Fruit fly (Drosophila melanogaster) whole organism, embryonic: ENCODE measurements around the gene kirre.

ENCODE experiments used
- Ada2b ChIP-seq: fragments of 200-800 bp; sonication (Bioruptor generic); IDR thresholded peaks from 2 replicates; pipeline ENCODE4 v1.3.6; 2022; ENCODE audit warnings: missing biosample characterization, missing genetic modification characterization
- Adf1 ChIP-seq: fragments of 200-800 bp; sonication (Bioruptor generic); IDR thresholded peaks from 2 replicates; pipeline ENCODE4 v1.3.6; 2022; ENCODE audit warnings: missing biosample characterization, missing genetic modification characterization
- Asciz ChIP-seq: fragments of 200-800 bp; sonication (Bioruptor generic); optimal IDR thresholded peaks from 2 replicates; lab custom pipeline; 2017; ENCODE audit warnings: missing biosample characterization, mild to moderate bottlenecking, missing genetic modification characterization, missing genetic modification reagents
- Bdp1 ChIP-seq: fragments of 200-800 bp; sonication (Bioruptor generic); optimal IDR thresholded peaks from 3 replicates; lab custom pipeline; 2016; ENCODE audit warnings: missing biosample characterization, missing genetic modification characterization
- CG10431 ChIP-seq: fragments of 200-800 bp; sonication (Bioruptor generic); optimal IDR thresholded peaks from 3 replicates; lab custom pipeline; 2018; ENCODE audit warnings: missing biosample characterization, mild to moderate bottlenecking, missing genetic modification characterization
- CG1233 ChIP-seq: fragments of 200-800 bp; sonication (Bioruptor generic); optimal IDR thresholded peaks from 4 replicates; lab custom pipeline; 2018; ENCODE audit warnings: missing biosample characterization, mild to moderate bottlenecking, missing genetic modification characterization
- CG13296 ChIP-seq: fragments of 200-800 bp; sonication (Bioruptor generic); optimal IDR thresholded peaks from 3 replicates; lab custom pipeline; 2018; ENCODE audit warnings: missing biosample characterization, mild to moderate bottlenecking, missing genetic modification characterization
- CG14441 ChIP-seq: fragments of 200-800 bp; sonication (Bioruptor generic); IDR thresholded peaks from 2 replicates; pipeline ENCODE4 v1.3.6; 2022; ENCODE audit warnings: missing biosample characterization, missing genetic modification characterization
- CG17328 ChIP-seq: fragments of 200-800 bp; sonication (Bioruptor generic); IDR thresholded peaks from 2 replicates; pipeline ENCODE4 v1.3.6; 2022; ENCODE audit warnings: missing biosample characterization, missing genetic modification characterization
- CG17829 ChIP-seq: fragments of 200-800 bp; optimal IDR thresholded peaks from 2 replicates; lab custom pipeline; 2019; ENCODE audit warnings: missing biosample characterization, mild to moderate bottlenecking, missing genetic modification characterization, moderate library complexity
- CG18599 ChIP-seq: fragments of 200-800 bp; sonication (Bioruptor generic); optimal IDR thresholded peaks from 3 replicates; lab custom pipeline; 2017; ENCODE audit warnings: missing biosample characterization, missing genetic modification characterization, mild to moderate bottlenecking, moderate library complexity, missing genetic modification reagents
- CG18619 ChIP-seq: fragments of 200-800 bp; sonication (Bioruptor generic); optimal IDR thresholded peaks from 3 replicates; lab custom pipeline; 2017; ENCODE audit warnings: missing biosample characterization, mild to moderate bottlenecking, missing genetic modification characterization
- CG2712 ChIP-seq: fragments of 200-800 bp; optimal IDR thresholded peaks from 3 replicates; lab custom pipeline; 2019; ENCODE audit warnings: missing biosample characterization, mild to moderate bottlenecking, missing genetic modification characterization, moderate library complexity
- CG3065 ChIP-seq: fragments of 200-800 bp; sonication (Bioruptor generic); optimal IDR thresholded peaks from 2 replicates; lab custom pipeline; 2016; ENCODE audit warnings: missing biosample characterization, missing genetic modification characterization
- CG31224 ChIP-seq: fragments of 200-800 bp; sonication (Bioruptor generic); IDR thresholded peaks from 2 replicates; pipeline ENCODE4 v1.3.6; 2022; ENCODE audit warnings: missing biosample characterization, missing genetic modification characterization
- CG34376 ChIP-seq: fragments of 200-800 bp; sonication (Bioruptor generic); optimal IDR thresholded peaks from 2 replicates; lab custom pipeline; 2018; ENCODE audit warnings: missing biosample characterization, mild to moderate bottlenecking, missing genetic modification characterization
- CG3726 ChIP-seq: fragments of 200-800 bp; sonication (Bioruptor generic); IDR thresholded peaks from 3 replicates; pipeline ENCODE4, ENCODE4 v1.3.6; 2022; ENCODE audit warnings: missing biosample characterization, missing genetic modification characterization
- CG7928 ChIP-seq: fragments of 200-800 bp; sonication (Bioruptor generic); optimal IDR thresholded peaks from 2 replicates; lab custom pipeline; 2017; ENCODE audit warnings: missing biosample characterization, mild to moderate bottlenecking, missing genetic modification characterization
- CG7963 ChIP-seq: fragments of 200-800 bp; sonication (Bioruptor generic); IDR thresholded peaks from 3 replicates; pipeline ENCODE4 v1.3.6; 2022; ENCODE audit warnings: missing biosample characterization, missing genetic modification characterization; ENCODE audit not compliant: partially characterized antibody
- CG9609 ChIP-seq: fragments of 200-800 bp; sonication (Bioruptor generic); optimal IDR thresholded peaks from 3 replicates; lab custom pipeline; 2016; ENCODE audit warnings: missing biosample characterization, missing genetic modification characterization
- CHES-1-like ChIP-seq: fragments of 200-800 bp; sonication (Bioruptor generic); optimal IDR thresholded peaks from 2 replicates; lab custom pipeline; 2016; ENCODE audit warnings: missing biosample characterization, missing genetic modification characterization
- Chrac-16 ChIP-seq: fragments of 200-800 bp; sonication (Bioruptor generic); optimal IDR thresholded peaks from 3 replicates; lab custom pipeline; 2016; ENCODE audit warnings: missing biosample characterization, missing genetic modification characterization
- Dip3 ChIP-seq: fragments of 200-800 bp; sonication (Bioruptor generic); optimal IDR thresholded peaks from 3 replicates; lab custom pipeline; 2016; ENCODE audit warnings: missing biosample characterization, missing genetic modification characterization
- Fer1 ChIP-seq: fragments of 200-800 bp; sonication (Bioruptor generic); optimal IDR thresholded peaks from 2 replicates; lab custom pipeline; 2017; ENCODE audit warnings: missing biosample characterization, mild to moderate bottlenecking, missing genetic modification characterization
- Fer2 ChIP-seq: fragments of 200-800 bp; sonication (Bioruptor generic); optimal IDR thresholded peaks from 2 replicates; lab custom pipeline; 2018; ENCODE audit warnings: missing biosample characterization, mild to moderate bottlenecking, missing genetic modification characterization, moderate library complexity
- GATAe ChIP-seq: fragments of 200-800 bp; sonication (Bioruptor generic); conservative IDR thresholded peaks from 2 replicates; pipeline ENCODE4 v1.3.6; 2022; ENCODE audit warnings: missing biosample characterization, missing genetic modification characterization
- MBD-R2 ChIP-seq: fragments of 200-800 bp; sonication (Bioruptor generic); IDR thresholded peaks from 2 replicates; pipeline ENCODE4 v1.3.6; 2022; ENCODE audit warnings: missing biosample characterization, missing genetic modification characterization
- Meics ChIP-seq: fragments of 200-800 bp; sonication (Bioruptor generic); optimal IDR thresholded peaks from 2 replicates; lab custom pipeline; 2017; ENCODE audit warnings: missing biosample characterization, mild to moderate bottlenecking, missing genetic modification characterization
- PHDP ChIP-seq: fragments of 200-800 bp; sonication (Bioruptor generic); optimal IDR thresholded peaks from 3 replicates; lab custom pipeline; 2018; ENCODE audit warnings: missing biosample characterization, mild to moderate bottlenecking, missing genetic modification characterization, moderate library complexity
- Side ChIP-seq: fragments of 200-800 bp; sonication (Bioruptor generic); optimal IDR thresholded peaks from 2 replicates; lab custom pipeline; 2016; ENCODE audit warnings: missing biosample characterization, missing genetic modification characterization
- az2 ChIP-seq: fragments of 200-800 bp; sonication (Bioruptor generic); optimal IDR thresholded peaks from 3 replicates; lab custom pipeline; 2016; ENCODE audit warnings: missing biosample characterization, missing genetic modification characterization
- btn ChIP-seq: fragments of 200-800 bp; sonication (Bioruptor generic); optimal IDR thresholded peaks from 2 replicates; lab custom pipeline; 2016; ENCODE audit warnings: missing biosample characterization, missing genetic modification characterization
- chn ChIP-seq: fragments of 200-800 bp; sonication (Bioruptor generic); optimal IDR thresholded peaks from 2 replicates; lab custom pipeline; 2016; ENCODE audit warnings: missing biosample characterization, missing genetic modification characterization
- croc ChIP-seq: fragments of 200-800 bp; sonication (Bioruptor generic); conservative IDR thresholded peaks from 3 replicates; pipeline ENCODE4 v1.3.6; 2022; ENCODE audit warnings: missing biosample characterization, missing genetic modification characterization
- cwo ChIP-seq: fragments of 200-800 bp; sonication (Bioruptor generic); optimal IDR thresholded peaks from 3 replicates; lab custom pipeline; 2017; ENCODE audit warnings: missing biosample characterization, missing genetic modification characterization, mild to moderate bottlenecking, moderate library complexity, missing genetic modification reagents
- en ChIP-seq: fragments of 200-800 bp; sonication (Bioruptor generic); optimal IDR thresholded peaks from 2 replicates; lab custom pipeline; 2016; ENCODE audit warnings: missing biosample characterization, missing genetic modification characterization
- fd102C ChIP-seq: fragments of 200-800 bp; sonication (Bioruptor generic); optimal IDR thresholded peaks from 2 replicates; lab custom pipeline; 2018; ENCODE audit warnings: missing biosample characterization, mild to moderate bottlenecking, missing genetic modification characterization, moderate library complexity
- fd96Cb ChIP-seq: fragments of 200-800 bp; sonication (Bioruptor generic); optimal IDR thresholded peaks from 2 replicates; lab custom pipeline; 2018; ENCODE audit warnings: missing biosample characterization, mild to moderate bottlenecking, missing genetic modification characterization, moderate library complexity
- hkb ChIP-seq, 2 experiments: fragments of 200-800 bp in 1 of 2; fragments of >200 bp in 1 of 2; sonication (Bioruptor generic) in 1 of 2; IDR thresholded peaks in 1 of 2; optimal IDR thresholded peaks in 1 of 2; 2 replicates each; pipeline versions ENCODE4 v1.3.6 to Lab custom; 2017 to 2022; ENCODE audit warnings: missing biosample characterization in 1 of 2, missing genetic modification characterization in 1 of 2
- jumu ChIP-seq: fragments of 200-800 bp; sonication (Bioruptor generic); optimal IDR thresholded peaks from 3 replicates; lab custom pipeline; 2016; ENCODE audit warnings: missing biosample characterization, missing genetic modification characterization
- lbe ChIP-seq: fragments of 200-800 bp; sonication (Bioruptor generic); optimal IDR thresholded peaks from 2 replicates; lab custom pipeline; 2016; ENCODE audit warnings: missing biosample characterization, mild to moderate bottlenecking, missing genetic modification characterization
- luna ChIP-seq: fragments of 200-800 bp; sonication (Bioruptor generic); optimal IDR thresholded peaks from 2 replicates; lab custom pipeline; 2016; ENCODE audit warnings: missing biosample characterization, missing genetic modification characterization
- pita ChIP-seq: fragments of 200-800 bp; sonication (Bioruptor generic); optimal IDR thresholded peaks from 2 replicates; lab custom pipeline; 2017; ENCODE audit warnings: missing biosample characterization, mild to moderate bottlenecking, missing genetic modification characterization
- salm ChIP-seq: fragments of 200-800 bp; sonication (Bioruptor generic); optimal IDR thresholded peaks from 2 replicates; lab custom pipeline; 2018; ENCODE audit warnings: missing biosample characterization, mild to moderate bottlenecking, missing genetic modification characterization
- sens ChIP-seq: fragments of 200-800 bp; sonication (Bioruptor generic); peaks from one replicate; lab custom pipeline; 2016; ENCODE audit warnings: missing biosample characterization, missing genetic modification characterization
- sug ChIP-seq: fragments of 200-800 bp; optimal IDR thresholded peaks from 2 replicates; lab custom pipeline; 2019; ENCODE audit warnings: missing biosample characterization, mild to moderate bottlenecking, missing genetic modification characterization, moderate library complexity
- tna ChIP-seq: fragments of 200-800 bp; sonication (Bioruptor generic); IDR thresholded peaks from 2 replicates; pipeline ENCODE4 v1.3.6; 2022; ENCODE audit warnings: missing biosample characterization, missing genetic modification characterization; ENCODE audit not compliant: partially characterized antibody
- trem ChIP-seq: fragments of 200-800 bp; optimal IDR thresholded peaks from 3 replicates; lab custom pipeline; 2019; ENCODE audit warnings: missing biosample characterization, mild to moderate bottlenecking, missing genetic modification characterization, moderate library complexity

Gene kirre

dm6 chrX:3162405-3163256 is 422.4 kb downstream of the kirre start (continued):
- TF ChIP-seq chn (GFP tag; lab: Kevin White, UChicago) = peak; percentile 93
- TF ChIP-seq CHES-1-like (GFP tag; lab: Kevin White, UChicago) = peak; percentile 91
- TF ChIP-seq CG3726 (GFP tag; lab: Robert Waterston, UW) = peak; percentile 91
- peak; percentile 90 for TF ChIP-seq salm (tag; lab: Kevin White, UChicago)
- no peak for TF ChIP-seq tna (GFP tag; lab: Robert Waterston, UW)
- peak; percentile 82 for TF ChIP-seq Bdp1
- TF ChIP-seq Chrac-16 (GFP tag; lab: Kevin White, UChicago) = peak; percentile 94
- peak; percentile 56 for TF ChIP-seq Fer2 (tag; lab: Kevin White, UChicago)
- TF ChIP-seq btn (GFP tag; lab: Kevin White, UChicago) = peak; percentile 87
- TF ChIP-seq fd96Cb (tag; lab: Kevin White, UChicago) = peak; percentile 94
- TF ChIP-seq pita (GFP tag; lab: Kevin White, UChicago) = no peak
- peak; percentile 87 for TF ChIP-seq lbe
- TF ChIP-seq sens = peak; percentile 99
- TF ChIP-seq jumu (GFP tag; lab: Kevin White, UChicago) = peak; percentile 94
- TF ChIP-seq GATAe (GFP tag; lab: Robert Waterston, UW) = peak; percentile 31; the same call in 1 of the 2 replicates
- peak; percentile 90 for TF ChIP-seq CG9609
- peak; percentile 78 for TF ChIP-seq CG31224 (GFP tag; lab: Robert Waterston, UW)
- TF ChIP-seq sug = peak; percentile 57
- peak; percentile 57 for TF ChIP-seq CG7928 (GFP tag; lab: Kevin White, UChicago)
- TF ChIP-seq Ada2b = peak; percentile 90
- peak; percentile 74; the same call in 1 of the 2 replicates for TF ChIP-seq Adf1 (GFP tag; lab: Robert Waterston, UW)
- peak; percentile 85 for TF ChIP-seq cwo (GFP tag; lab: Kevin White, UChicago)
- no peak for TF ChIP-seq hkb (optimal IDR thresholded peaks at IDR 0.05; lab: Kevin White, UChicago)
- peak; percentile 95 for TF ChIP-seq hkb (GFP tag; IDR thresholded peaks at IDR 0.05; lab: Robert Waterston, UW)
- TF ChIP-seq CG7963 (GFP tag; lab: Robert Waterston, UW) = no peak
- TF ChIP-seq en = peak; percentile 89
- peak; percentile 95 for TF ChIP-seq Side (GFP tag; lab: Kevin White, UChicago)
- peak; percentile 94 for TF ChIP-seq CG17328 (GFP tag; lab: Robert Waterston, UW)
- peak; percentile 96 for TF ChIP-seq CG2712 (tag; lab: Kevin White, UChicago)
- TF ChIP-seq CG10431 (GFP tag; lab: Kevin White, UChicago) = peak; percentile 84
- peak; percentile 74 for TF ChIP-seq Dip3 (GFP tag; lab: Kevin White, UChicago)
- peak; percentile 88 for TF ChIP-seq CG18619
- peak; percentile 91 for TF ChIP-seq CG18599 (GFP tag; lab: Kevin White, UChicago)
- peak; percentile 52 for TF ChIP-seq CG34376 (GFP tag; lab: Kevin White, UChicago)
- TF ChIP-seq CG1233 = peak; percentile 92
- peak; percentile 30 for TF ChIP-seq luna
- TF ChIP-seq Fer1 (GFP tag; lab: Kevin White, UChicago) = peak; percentile 89
- peak; percentile 94 for TF ChIP-seq az2 (GFP tag; lab: Kevin White, UChicago)
- TF ChIP-seq CG14441 (GFP tag; lab: Robert Waterston, UW) = peak; percentile 91
- TF ChIP-seq MBD-R2 (GFP tag; lab: Robert Waterston, UW) = peak; percentile 55; the same call in 1 of the 2 replicates
- TF ChIP-seq Asciz = peak; percentile 91
- peak; percentile 88 for TF ChIP-seq trem (tag; lab: Kevin White, UChicago)
- TF ChIP-seq croc (GFP tag; lab: Robert Waterston, UW) = peak; percentile 93
- TF ChIP-seq CG17829 (tag; lab: Kevin White, UChicago) = peak; percentile 95
- peak; percentile 68 for TF ChIP-seq fd102C (GFP tag; lab: Kevin White, UChicago)
- peak; percentile 93 for TF ChIP-seq PHDP
- TF ChIP-seq Meics = peak; percentile 88
- peak; percentile 87 for TF ChIP-seq CG13296 (GFP tag; lab: Kevin White, UChicago)
- peak; percentile 78 for TF ChIP-seq CG3065 (GFP tag; lab: Kevin White, UChicago)
